Worm (Caenorhabditis elegans): Measurements from ENCODE around the gene ugt-55.

DNA sequence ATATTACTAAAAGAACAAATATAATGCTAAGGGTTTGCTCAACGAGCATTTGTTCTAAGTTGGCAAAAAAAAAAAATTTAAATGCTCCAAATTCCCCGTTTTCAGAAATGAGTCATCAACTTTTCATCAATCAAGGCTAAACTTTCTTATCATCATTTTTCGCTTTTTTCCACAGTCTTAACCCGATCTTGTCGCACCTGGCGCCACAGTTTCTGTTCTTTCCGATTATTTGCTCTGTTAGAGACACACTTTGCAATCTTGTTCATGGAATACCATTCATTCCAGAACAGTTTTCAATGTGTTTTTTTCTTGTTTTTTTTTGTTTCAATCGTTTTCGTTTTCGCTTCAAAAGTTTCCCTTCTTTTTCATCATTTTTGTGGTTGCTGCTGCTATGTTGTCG, 41.7 kb downstream of the ugt-55 start:
- TF ChIP-seq mdl-1 (tag; optimal IDR thresholded peaks at IDR 0.05), result no peak
- TF ChIP-seq ceh-88 (GFP tag; IDR thresholded peaks at IDR 0.05), result no peak
- TF ChIP-seq tlp-1 (tag; optimal IDR thresholded peaks at IDR 0.05), result no peak
- TF ChIP-seq fkh-10 (GFP tag; optimal IDR thresholded peaks at IDR 0.05), result no peak
- TF ChIP-seq unc-62 (GFP tag; optimal IDR thresholded peaks at IDR 0.05), result no peak
- TF ChIP-seq isw-1 (GFP tag; IDR thresholded peaks at IDR 0.05), result no peak
- TF ChIP-seq nhr-76 (tag; optimal IDR thresholded peaks at IDR 0.05), result no peak
- no peak for TF ChIP-seq mep-1 (tag; optimal IDR thresholded peaks at IDR 0.05)
- no peak for TF ChIP-seq ama-1 (optimal IDR thresholded peaks at IDR 0.05)
- TF ChIP-seq pax-3 (tag; optimal IDR thresholded peaks at IDR 0.05), result no peak
- TF ChIP-seq aha-1 (tag; optimal IDR thresholded peaks at IDR 0.05), result no peak
- no peak for TF ChIP-seq nhr-237 (tag; optimal IDR thresholded peaks at IDR 0.05)
- TF ChIP-seq ztf-4 (tag; optimal IDR thresholded peaks at IDR 0.05), result no peak
- no peak for TF ChIP-seq jun-1 (tag; optimal IDR thresholded peaks at IDR 0.05)
